Fruit fly (Drosophila melanogaster): ENCODE measurements around the gene ppk27.

The ppk27 gene

DNA sequence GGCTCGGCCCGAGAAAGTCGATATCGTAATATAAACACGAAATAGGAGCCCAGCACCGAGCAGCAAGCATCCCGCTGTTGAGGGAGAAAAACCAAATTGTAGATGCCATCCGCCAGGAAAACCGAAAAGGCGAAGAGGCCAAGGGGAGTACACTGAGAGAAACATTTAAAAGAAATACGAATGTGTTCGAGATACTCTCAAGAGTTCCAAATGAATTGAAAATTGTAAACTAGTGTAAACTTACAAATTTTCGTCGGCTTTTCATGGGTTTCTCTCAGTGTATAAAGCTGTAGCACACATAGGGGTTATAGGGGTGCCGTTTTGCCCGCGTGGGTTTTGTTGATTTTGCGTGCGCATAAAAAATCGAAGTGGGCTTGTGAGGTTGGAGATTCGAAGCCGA is 47.7 kb upstream of the ppk27 start (continued):
- TF ChIP-seq fu2 (GFP tag; optimal IDR thresholded peaks at IDR 0.05), result peak; percentile 70
- peak; percentile 77 for TF ChIP-seq CG18619 (GFP tag; optimal IDR thresholded peaks at IDR 0.05)
- peak; percentile 78 for TF ChIP-seq CG3847 (GFP tag; IDR thresholded peaks at IDR 0.05)
- TF ChIP-seq Hr39 (optimal IDR thresholded peaks at IDR 0.05), result no peak
- TF ChIP-seq CG1832 (GFP tag; optimal IDR thresholded peaks at IDR 0.05), result no peak
- peak; percentile 37 for TF ChIP-seq ab (GFP tag; optimal IDR thresholded peaks at IDR 0.05)
- no peak for TF ChIP-seq ash1 (GFP tag; optimal IDR thresholded peaks at IDR 0.05)
- TF ChIP-seq hb (GFP tag; IDR thresholded peaks at IDR 0.05; ENCODE audit: partially characterized antibody), result no peak
- TF ChIP-seq Dref (GFP tag; IDR thresholded peaks at IDR 0.05), result 0 out of 2 replicates have a peak, but pooled peaks have one; percentile 25
- no peak for TF ChIP-seq amos (GFP tag; IDR thresholded peaks at IDR 0.05; ENCODE audit: partially characterized antibody)
- TF ChIP-seq nmo (GFP tag; optimal IDR thresholded peaks at IDR 0.05), result peak; percentile 62
- peak; percentile 33; the same call in 1 of the 2 replicates for TF ChIP-seq ssp (GFP tag; IDR thresholded peaks at IDR 0.05)
- peak; percentile 38 for TF ChIP-seq CG10654 (GFP tag; optimal IDR thresholded peaks at IDR 0.05)
- peak; percentile 86 for TF ChIP-seq HmgZ (tag; optimal IDR thresholded peaks at IDR 0.05)
- peak; percentile 89 for TF ChIP-seq abd-A (tag; optimal IDR thresholded peaks at IDR 0.05)
- TF ChIP-seq CG2202 (tag; optimal IDR thresholded peaks at IDR 0.05), result no peak
- TF ChIP-seq tx (GFP tag; optimal IDR thresholded peaks at IDR 0.05), result peak; percentile 64
- TF ChIP-seq gsb (GFP tag; IDR thresholded peaks at IDR 0.05), result 0 out of 2 replicates have a peak, but pooled peaks have one; percentile 14
- peak; percentile 75 for TF ChIP-seq wdn (GFP tag; IDR thresholded peaks at IDR 0.05)
- no peak for TF ChIP-seq CG7745 (tag; optimal IDR thresholded peaks at IDR 0.05)
- no peak for TF ChIP-seq CG3726 (GFP tag; IDR thresholded peaks at IDR 0.05)
- peak; percentile 65; the same call in 1 of the 2 replicates for TF ChIP-seq CG11247 (GFP tag; IDR thresholded peaks at IDR 0.05)
- TF ChIP-seq row (GFP tag; IDR thresholded peaks at IDR 0.05), result peak; percentile 91
- TF ChIP-seq rib (GFP tag; IDR thresholded peaks at IDR 0.05), result peak; percentile 71; the same call in 1 of the 2 replicates
- TF ChIP-seq CG10543 (GFP tag; optimal IDR thresholded peaks at IDR 0.05), result peak; percentile 92
- peak; percentile 75; the same call in 1 of the 2 replicates for TF ChIP-seq CG16779 (GFP tag; IDR thresholded peaks at IDR 0.05)
- TF ChIP-seq CG11504 (tag; optimal IDR thresholded peaks at IDR 0.05), result peak; percentile 72
- TF ChIP-seq nau (GFP tag; optimal IDR thresholded peaks at IDR 0.05), result peak; percentile 40
- no peak for TF ChIP-seq CG3065 (GFP tag; optimal IDR thresholded peaks at IDR 0.05)
- peak; percentile 88 for TF ChIP-seq mam (GFP tag; optimal IDR thresholded peaks at IDR 0.05)
- peak; percentile 72 for TF ChIP-seq CHES-1-like (GFP tag; optimal IDR thresholded peaks at IDR 0.05)
- TF ChIP-seq Doc3 (GFP tag; IDR thresholded peaks at IDR 0.05; ENCODE audit: partially characterized antibody), result no peak
- TF ChIP-seq CG11560 (tag; IDR thresholded peaks at IDR 0.05), result 0 out of 3 replicates have a peak, but pooled peaks have one; percentile 45
- TF ChIP-seq trh (GFP tag; optimal IDR thresholded peaks at IDR 0.05), result no peak
- peak; percentile 80 for TF ChIP-seq ase (GFP tag; IDR thresholded peaks at IDR 0.05)
- TF ChIP-seq Stat92E (GFP tag; optimal IDR thresholded peaks at IDR 0.05), result no peak
- TF ChIP-seq slbo (GFP tag; IDR thresholded peaks at IDR 0.05), result peak; percentile 92
- TF ChIP-seq CG30431 (GFP tag; optimal IDR thresholded peaks at IDR 0.05), result peak; percentile 34
- peak; percentile 5 for TF ChIP-seq pzg (GFP tag; optimal IDR thresholded peaks at IDR 0.05)
- peak; percentile 20 for TF ChIP-seq Vsx1 (GFP tag; optimal IDR thresholded peaks at IDR 0.05)
- TF ChIP-seq CG2116 (GFP tag; optimal IDR thresholded peaks at IDR 0.05), result peak; percentile 3
- peak; percentile 13 for TF ChIP-seq CG8089 (GFP tag; optimal IDR thresholded peaks at IDR 0.05)
- TF ChIP-seq Ada2b (GFP tag; IDR thresholded peaks at IDR 0.05), result peak; percentile 84
- TF ChIP-seq cato (GFP tag; optimal IDR thresholded peaks at IDR 0.05; ENCODE audit: borderline replicate concordance), result peak; percentile 9
- no peak for TF ChIP-seq Lhr (GFP tag; optimal IDR thresholded peaks at IDR 0.05)
- TF ChIP-seq Six4 (GFP tag; optimal IDR thresholded peaks at IDR 0.05), result peak; percentile 34
- no peak for TF ChIP-seq nom (GFP tag; optimal IDR thresholded peaks at IDR 0.05)
- no peak for TF ChIP-seq chinmo (GFP tag; IDR thresholded peaks at IDR 0.05; ENCODE audit: partially characterized antibody)
- no peak for TF ChIP-seq TFAM (GFP tag; optimal IDR thresholded peaks at IDR 0.05)
- TF ChIP-seq lov (optimal IDR thresholded peaks at IDR 0.05), result no peak
- peak; percentile 26; the same call in 1 of the 3 replicates for TF ChIP-seq lov (GFP tag; IDR thresholded peaks at IDR 0.05)
